Worm (Caenorhabditis elegans): ENCODE measurements around the gene M117.3.

DNA sequence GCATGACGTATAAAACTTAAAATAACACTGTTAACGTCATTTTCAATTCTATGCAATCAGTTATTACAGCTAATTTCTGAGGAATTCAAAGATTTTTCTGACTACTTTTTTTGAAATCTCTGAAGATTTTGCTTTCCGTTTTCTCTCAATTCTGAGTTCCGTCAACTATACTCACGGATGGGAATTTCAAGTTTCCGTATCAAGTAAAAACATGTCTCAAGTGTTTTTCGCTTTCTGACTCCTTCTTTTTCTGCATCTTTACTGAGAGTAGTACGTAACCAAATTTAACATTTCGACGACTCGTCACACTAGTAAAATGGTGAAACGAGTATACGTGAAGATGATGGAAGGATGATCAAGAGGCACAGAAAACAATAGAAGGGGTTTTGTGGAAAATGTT, 25.2 kb upstream of the M117.3 start:
- TF ChIP-seq him-1 (tag; optimal IDR thresholded peaks at IDR 0.05) (no peak), W03F9.2 (tag; optimal IDR thresholded peaks at IDR 0.05) (no peak), dao-5 (tag; optimal IDR thresholded peaks at IDR 0.05) (no peak)
